Fruit fly (Drosophila melanogaster) whole organism, embryonic: ENCODE measurements around the gene spd-2.

ENCODE experiments used
- Bteb2 ChIP-seq: fragments of 200-800 bp; sonication (Bioruptor generic); optimal IDR thresholded peaks from 2 replicates; lab custom pipeline; 2016; ENCODE audit warnings: missing biosample characterization, missing genetic modification characterization
- CG10543 ChIP-seq: fragments of 200-800 bp; sonication (Bioruptor generic); optimal IDR thresholded peaks from 3 replicates; lab custom pipeline; 2017; ENCODE audit warnings: missing biosample characterization, mild to moderate bottlenecking, missing genetic modification characterization, moderate library complexity
- CG11247 ChIP-seq: fragments of 200-800 bp; sonication (Bioruptor generic); IDR thresholded peaks from 2 replicates; pipeline ENCODE4 v1.3.6; 2022; ENCODE audit warnings: missing biosample characterization, missing genetic modification characterization
- CG12155 ChIP-seq: fragments of 200-800 bp; sonication (Bioruptor generic); optimal IDR thresholded peaks from 3 replicates; lab custom pipeline; 2016; ENCODE audit warnings: missing biosample characterization, missing genetic modification characterization
- CG13296 ChIP-seq: fragments of 200-800 bp; sonication (Bioruptor generic); optimal IDR thresholded peaks from 3 replicates; lab custom pipeline; 2018; ENCODE audit warnings: missing biosample characterization, mild to moderate bottlenecking, missing genetic modification characterization
- CG15073 ChIP-seq: fragments of 200-800 bp; sonication (Bioruptor generic); optimal IDR thresholded peaks from 2 replicates; lab custom pipeline; 2016; ENCODE audit warnings: missing biosample characterization, missing genetic modification characterization
- CG17361 ChIP-seq: fragments of 200-800 bp; sonication (Bioruptor generic); IDR thresholded peaks from 3 replicates; pipeline ENCODE4 v1.3.6; 2022; ENCODE audit warnings: missing biosample characterization, missing genetic modification characterization
- CG18262 ChIP-seq: fragments of 200-800 bp; optimal IDR thresholded peaks from 3 replicates; lab custom pipeline; 2019; ENCODE audit warnings: missing biosample characterization, mild to moderate bottlenecking, missing genetic modification characterization, moderate library complexity
- CG18619 ChIP-seq: fragments of 200-800 bp; sonication (Bioruptor generic); optimal IDR thresholded peaks from 3 replicates; lab custom pipeline; 2017; ENCODE audit warnings: missing biosample characterization, mild to moderate bottlenecking, missing genetic modification characterization
- CG30403 ChIP-seq: fragments of 200-800 bp; sonication (Bioruptor generic); optimal IDR thresholded peaks from 3 replicates; lab custom pipeline; 2016; ENCODE audit warnings: missing biosample characterization, missing genetic modification characterization
- CG30431 ChIP-seq: fragments of 200-800 bp; sonication (Bioruptor generic); optimal IDR thresholded peaks from 2 replicates; lab custom pipeline; 2017; ENCODE audit warnings: missing biosample characterization, missing genetic modification characterization
- CG32532 ChIP-seq: fragments of 200-800 bp; sonication (Bioruptor generic); IDR thresholded peaks from 2 replicates; pipeline ENCODE4 v1.3.6; 2022; ENCODE audit warnings: missing biosample characterization, missing genetic modification characterization
- CG3995 ChIP-seq: fragments of 200-800 bp; sonication (Bioruptor generic); optimal IDR thresholded peaks from 3 replicates; lab custom pipeline; 2016; ENCODE audit warnings: missing biosample characterization, missing genetic modification characterization
- CG4282 ChIP-seq: fragments of 200-800 bp; sonication (Bioruptor generic); optimal IDR thresholded peaks from 2 replicates; lab custom pipeline; 2016; ENCODE audit warnings: missing biosample characterization, missing genetic modification characterization
- CG5245 ChIP-seq: fragments of 200-800 bp; sonication (Bioruptor generic); optimal IDR thresholded peaks from 3 replicates; lab custom pipeline; 2016; ENCODE audit warnings: missing biosample characterization, missing genetic modification characterization
- CG6254 ChIP-seq: fragments of 200-800 bp; sonication (Bioruptor generic); optimal IDR thresholded peaks from 3 replicates; lab custom pipeline; 2017; ENCODE audit warnings: mild to moderate bottlenecking, missing biosample characterization, missing genetic modification reagents, missing genetic modification characterization
- CG7928 ChIP-seq: fragments of 200-800 bp; sonication (Bioruptor generic); optimal IDR thresholded peaks from 2 replicates; lab custom pipeline; 2017; ENCODE audit warnings: missing biosample characterization, mild to moderate bottlenecking, missing genetic modification characterization
- CG8388 ChIP-seq: fragments of 200-800 bp; sonication (Bioruptor generic); optimal IDR thresholded peaks from 2 replicates; lab custom pipeline; 2019; ENCODE audit warnings: missing biosample characterization, mild to moderate bottlenecking, missing genetic modification characterization, moderate library complexity
- CG9932 ChIP-seq: fragments of 200-800 bp; sonication (Bioruptor generic); IDR thresholded peaks from 2 replicates; pipeline ENCODE4 v1.3.6; 2022; ENCODE audit warnings: missing biosample characterization, missing genetic modification characterization
- Dll ChIP-seq: fragments of 200-800 bp; sonication (Bioruptor generic); IDR thresholded peaks from 4 replicates; pipeline ENCODE4 v1.3.6; 2022; ENCODE audit warnings: missing biosample characterization, missing genetic modification characterization; ENCODE audit not compliant: partially characterized antibody
- Ets65A ChIP-seq: fragments of 200-800 bp; sonication (Bioruptor generic); peaks from one replicate; lab custom pipeline; 2016; ENCODE audit warnings: missing biosample characterization, missing genetic modification characterization
- Ets97D ChIP-seq: fragments of 200-800 bp; sonication (Bioruptor generic); optimal IDR thresholded peaks from 3 replicates; lab custom pipeline; 2016; ENCODE audit warnings: missing biosample characterization, missing genetic modification characterization
- Fer2 ChIP-seq: fragments of 200-800 bp; sonication (Bioruptor generic); optimal IDR thresholded peaks from 2 replicates; lab custom pipeline; 2018; ENCODE audit warnings: missing biosample characterization, mild to moderate bottlenecking, missing genetic modification characterization, moderate library complexity
- Hey ChIP-seq: fragments of 200-800 bp; sonication (Bioruptor generic); optimal IDR thresholded peaks from 3 replicates; lab custom pipeline; 2018; ENCODE audit warnings: missing biosample characterization, mild to moderate bottlenecking, missing genetic modification characterization
- Hsf ChIP-seq: fragments of 200-800 bp; sonication (Bioruptor generic); optimal IDR thresholded peaks from 3 replicates; lab custom pipeline; 2016; ENCODE audit warnings: missing biosample characterization, missing genetic modification characterization
- Opbp ChIP-seq: fragments of 200-800 bp; sonication (Bioruptor generic); IDR thresholded peaks from 3 replicates; pipeline ENCODE4 v1.3.6; 2022; ENCODE audit warnings: missing biosample characterization, missing genetic modification characterization; ENCODE audit not compliant: partially characterized antibody
- Side ChIP-seq: fragments of 200-800 bp; sonication (Bioruptor generic); optimal IDR thresholded peaks from 2 replicates; lab custom pipeline; 2016; ENCODE audit warnings: missing biosample characterization, missing genetic modification characterization
- Six4 ChIP-seq: fragments of 200-800 bp; sonication (Bioruptor generic); optimal IDR thresholded peaks from 2 replicates; lab custom pipeline; 2016; ENCODE audit warnings: missing biosample characterization, missing genetic modification characterization
- YL-1 ChIP-seq: fragments of 200-800 bp; sonication (Bioruptor generic); optimal IDR thresholded peaks from 3 replicates; lab custom pipeline; 2017; ENCODE audit warnings: missing biosample characterization, mild to moderate bottlenecking, missing genetic modification characterization
- bowl ChIP-seq: fragments of 200-800 bp; sonication (Bioruptor generic); IDR thresholded peaks from 2 replicates; pipeline ENCODE4 v1.3.6; 2022; ENCODE audit warnings: missing biosample characterization, missing genetic modification characterization
- chn ChIP-seq: fragments of 200-800 bp; sonication (Bioruptor generic); optimal IDR thresholded peaks from 2 replicates; lab custom pipeline; 2016; ENCODE audit warnings: missing biosample characterization, missing genetic modification characterization
- fd3F ChIP-seq: fragments of 200-800 bp; sonication (Bioruptor generic); optimal IDR thresholded peaks from 2 replicates; lab custom pipeline; 2018; ENCODE audit warnings: missing biosample characterization, mild to moderate bottlenecking, missing genetic modification characterization, moderate library complexity
- ftz-f1 ChIP-seq: fragments of 200-800 bp; sonication (Bioruptor generic); optimal IDR thresholded peaks from 2 replicates; lab custom pipeline; 2016; ENCODE audit warnings: missing biosample characterization, missing genetic modification characterization
- gcm ChIP-seq: fragments of 200-800 bp; sonication (Bioruptor generic); optimal IDR thresholded peaks from 2 replicates; lab custom pipeline; 2019; ENCODE audit warnings: missing biosample characterization, mild to moderate bottlenecking, missing genetic modification characterization, moderate library complexity
- gsb ChIP-seq: fragments of 200-800 bp; sonication (Bioruptor generic); IDR thresholded peaks from 2 replicates; pipeline ENCODE4 v1.3.6; 2022; ENCODE audit warnings: missing biosample characterization, missing genetic modification characterization
- inv ChIP-seq: fragments of 200-800 bp; sonication (Bioruptor generic); IDR thresholded peaks from 2 replicates; pipeline ENCODE4 v1.3.6; 2022; ENCODE audit warnings: missing biosample characterization, missing genetic modification characterization; ENCODE audit not compliant: partially characterized antibody
- jumu ChIP-seq: fragments of 200-800 bp; sonication (Bioruptor generic); optimal IDR thresholded peaks from 3 replicates; lab custom pipeline; 2016; ENCODE audit warnings: missing biosample characterization, missing genetic modification characterization
- knrl ChIP-seq: fragments of 200-800 bp; sonication (Bioruptor generic); IDR thresholded peaks from 3 replicates; pipeline ENCODE4 v1.3.6; 2022; ENCODE audit warnings: missing biosample characterization, missing genetic modification characterization; ENCODE audit not compliant: partially characterized antibody
- nmo ChIP-seq: fragments of 200-800 bp; sonication (Bioruptor generic); optimal IDR thresholded peaks from 2 replicates; lab custom pipeline; 2018; ENCODE audit warnings: missing biosample characterization, mild to moderate bottlenecking, missing genetic modification characterization, moderate library complexity
- pita ChIP-seq: fragments of 200-800 bp; sonication (Bioruptor generic); optimal IDR thresholded peaks from 2 replicates; lab custom pipeline; 2017; ENCODE audit warnings: missing biosample characterization, mild to moderate bottlenecking, missing genetic modification characterization
- pnt ChIP-seq: fragments of 200-800 bp; sonication (Bioruptor generic); optimal IDR thresholded peaks from 3 replicates; lab custom pipeline; 2016; ENCODE audit warnings: missing biosample characterization, missing genetic modification characterization
- psq ChIP-seq: fragments of 200-800 bp; sonication (Bioruptor generic); optimal IDR thresholded peaks from 2 replicates; lab custom pipeline; 2017; ENCODE audit warnings: missing biosample characterization, missing genetic modification characterization
- row ChIP-seq: fragments of 200-800 bp; sonication (Bioruptor generic); IDR thresholded peaks from 3 replicates; pipeline ENCODE4 v1.3.6; 2022; ENCODE audit warnings: missing biosample characterization, missing genetic modification characterization
- scrt ChIP-seq: fragments of 200-800 bp; sonication (Bioruptor generic); optimal IDR thresholded peaks from 2 replicates; lab custom pipeline; 2018; ENCODE audit warnings: missing biosample characterization, mild to moderate bottlenecking, missing genetic modification characterization, moderate library complexity
- sob ChIP-seq: fragments of 200-800 bp; sonication (Bioruptor generic); IDR thresholded peaks from 2 replicates; pipeline ENCODE4 v1.3.6; 2022; ENCODE audit warnings: missing biosample characterization, missing genetic modification characterization
- trem ChIP-seq: fragments of 200-800 bp; optimal IDR thresholded peaks from 3 replicates; lab custom pipeline; 2019; ENCODE audit warnings: missing biosample characterization, mild to moderate bottlenecking, missing genetic modification characterization, moderate library complexity
- ttk ChIP-seq: fragments of 200-800 bp; sonication (Bioruptor generic); IDR thresholded peaks from 2 replicates; pipeline ENCODE4 v2.1.2; 2022; ENCODE audit warnings: missing biosample characterization, missing genetic modification characterization
- vfl ChIP-seq: fragments of 200-800 bp; sonication (Bioruptor generic); optimal IDR thresholded peaks from 2 replicates; lab custom pipeline; 2016; ENCODE audit warnings: missing biosample characterization, missing genetic modification characterization
- vnd ChIP-seq: fragments of 200-800 bp; sonication (Bioruptor generic); IDR thresholded peaks from 3 replicates; pipeline ENCODE4 v1.3.6; 2022; ENCODE audit warnings: missing biosample characterization, missing genetic modification characterization; ENCODE audit not compliant: partially characterized antibody
- vvl ChIP-seq: fragments of 200-800 bp; sonication (Bioruptor generic); IDR thresholded peaks from 2 replicates; pipeline ENCODE4 v1.3.6; 2022; ENCODE audit warnings: missing biosample characterization, missing genetic modification characterization
- yki ChIP-seq: fragments of >200 bp; optimal IDR thresholded peaks from 3 replicates; lab custom pipeline; 2018

The spd-2 gene

dm6 chr3L:16615132-16615709 lies 20.4 kb upstream of the spd-2 start, which contains the start of gene Mo25 (continued):
- no peak for TF ChIP-seq Six4 (GFP tag; lab: Kevin White, UChicago)
- TF ChIP-seq inv = peak; percentile 60
- TF ChIP-seq row = peak; percentile 58; the same call in 2 of the 3 replicates
- TF ChIP-seq fd3F (GFP tag; lab: Kevin White, UChicago) = peak; percentile 28
- TF ChIP-seq CG8388 (GFP tag; lab: Kevin White, UChicago) = peak; percentile 11
- TF ChIP-seq ttk (GFP tag; lab: Robert Waterston, UW) = no peak
- TF ChIP-seq CG30403 (GFP tag; lab: Kevin White, UChicago) = peak; percentile 56
- TF ChIP-seq gsb (GFP tag; lab: Robert Waterston, UW) = no peak
- no peak for TF ChIP-seq pita
- peak; percentile 32 for TF ChIP-seq vfl (GFP tag; lab: Kevin White, UChicago)
- TF ChIP-seq CG18619 (GFP tag; lab: Kevin White, UChicago) = no peak
- TF ChIP-seq vnd = peak; percentile 60; the same call in 2 of the 3 replicates
- peak; percentile 77 for TF ChIP-seq CG9932 (GFP tag; lab: Robert Waterston, UW)
- peak; percentile 49 for TF ChIP-seq Ets97D (GFP tag; lab: Kevin White, UChicago)
- peak; percentile 74 for TF ChIP-seq knrl (GFP tag; lab: Robert Waterston, UW)
- TF ChIP-seq CG12155 = peak; percentile 46
- no peak for TF ChIP-seq yki (lab: Kevin White, UChicago)
- peak; percentile 17 for TF ChIP-seq CG6254 (GFP tag; lab: Kevin White, UChicago)
- TF ChIP-seq CG10543 (GFP tag; lab: Kevin White, UChicago) = no peak
- TF ChIP-seq CG7928 (GFP tag; lab: Kevin White, UChicago) = peak; percentile 93
- peak; percentile 11 for TF ChIP-seq Ets65A
- no peak for TF ChIP-seq pnt (GFP tag; lab: Kevin White, UChicago)
- TF ChIP-seq CG11247 (GFP tag; lab: Robert Waterston, UW) = peak; percentile 35; the same call in 1 of the 2 replicates
- no peak for TF ChIP-seq CG30431
- TF ChIP-seq Opbp (GFP tag; lab: Robert Waterston, UW) = peak; percentile 81
- TF ChIP-seq trem (tag; lab: Kevin White, UChicago) = peak; percentile 78
- TF ChIP-seq Hey (tag; lab: Kevin White, UChicago) = no peak
- TF ChIP-seq Hsf (GFP tag; lab: Kevin White, UChicago) = no peak
- TF ChIP-seq CG18262 = peak; percentile 34
- peak; percentile 20 for TF ChIP-seq chn (GFP tag; lab: Kevin White, UChicago)
- peak; percentile 77 for TF ChIP-seq vvl (GFP tag; lab: Robert Waterston, UW)
- no peak for TF ChIP-seq psq (GFP tag; lab: Kevin White, UChicago)
- TF ChIP-seq Side (GFP tag; lab: Kevin White, UChicago) = peak; percentile 0
- TF ChIP-seq CG17361 (GFP tag; lab: Robert Waterston, UW) = peak; percentile 50; the same call in 2 of the 3 replicates
- peak; percentile 79 for TF ChIP-seq Dll (GFP tag; lab: Robert Waterston, UW)
- no peak for TF ChIP-seq CG4282 (GFP tag; lab: Kevin White, UChicago)
- TF ChIP-seq CG5245 (GFP tag; lab: Kevin White, UChicago) = peak; percentile 18
- peak; percentile 44 for TF ChIP-seq CG13296
- TF ChIP-seq bowl = no peak
- peak; percentile 14 for TF ChIP-seq scrt (GFP tag; lab: Kevin White, UChicago)
- TF ChIP-seq CG32532 (GFP tag; lab: Robert Waterston, UW) = peak; percentile 52
- TF ChIP-seq YL-1 (GFP tag; lab: Kevin White, UChicago) = peak; percentile 89
- peak; percentile 67 for TF ChIP-seq sob (GFP tag; lab: Robert Waterston, UW)
- no peak for TF ChIP-seq jumu (GFP tag; lab: Kevin White, UChicago)
- TF ChIP-seq CG3995 (GFP tag; lab: Kevin White, UChicago) = peak; percentile 13
- TF ChIP-seq nmo (GFP tag; lab: Kevin White, UChicago) = peak; percentile 40
- TF ChIP-seq CG15073 (GFP tag; lab: Kevin White, UChicago) = no peak
- TF ChIP-seq gcm (GFP tag; lab: Kevin White, UChicago) = peak; percentile 5
- no peak for TF ChIP-seq ftz-f1 (GFP tag; lab: Kevin White, UChicago)
- TF ChIP-seq Fer2 (tag; lab: Kevin White, UChicago) = peak; percentile 10
- peak; percentile 39 for TF ChIP-seq Bteb2 (GFP tag; lab: Kevin White, UChicago)
